Worm (Caenorhabditis elegans) whole organism, L4 larva: ENCODE measurements around the gene srx-87.

Experiments
- dpl-1 ChIP-seq: fragments of 150-350 bp; optimal IDR thresholded peaks from 2 replicates; lab custom pipeline; 2014; ENCODE audit warnings: missing biosample characterization, missing genetic modification reagents, missing genetic modification characterization
- pha-4 ChIP-seq, 2 experiments: fragments of 150-350 bp in 1 of 2; fragments of 200-800 bp in 1 of 2; sonication (Bioruptor generic) in 1 of 2; IDR thresholded peaks in 1 of 2; optimal IDR thresholded peaks in 1 of 2; 2 replicates each; pipeline versions ENCODE4 v1.3.6 to Lab custom; 2014 to 2022; ENCODE audit warnings: missing genetic modification characterization in 2 of 2, missing genetic modification reagents in 2 of 2, missing biosample characterization in 1 of 2, missing compliant biosample characterization in 1 of 2

srx-87 gene

ce11 chrV:11615948-11616681, 51.4 kb downstream of the srx-87 start, which contains the start of gene nlp-24 (continued):
- TF ChIP-seq dpl-1 (GFP tag; lab: Kevin White, UChicago) (no peak), pha-4 (GFP tag; IDR thresholded peaks at IDR 0.05; lab: Robert Waterston, UW) (no peak), pha-4 (tag; optimal IDR thresholded peaks at IDR 0.05; lab: Kevin White, UChicago) (no peak)
